Worm (Caenorhabditis elegans) whole organism, young adult: ENCODE measurements around the gene lelo-4.

Experiments
- B0035.1 ChIP-seq: sonication (generic microtip); optimal IDR thresholded peaks from 2 replicates; lab custom pipeline; 2016; ENCODE audit warnings: missing genetic modification characterization, mild to moderate bottlenecking, missing compliant biosample characterization, missing genotype, missing genetic modification reagents
- C17E4.6 ChIP-seq: fragments of 200-800 bp; sonication (Bioruptor generic); IDR thresholded peaks from 2 replicates; pipeline ENCODE4 v1.3.6; 2022; ENCODE audit warnings: missing genetic modification reagents, missing genetic modification characterization, missing compliant biosample characterization
- F10E7.11 ChIP-seq: sonication (generic microtip); optimal IDR thresholded peaks from 2 replicates; lab custom pipeline; 2017; ENCODE audit warnings: mild to moderate bottlenecking, missing genetic modification characterization, moderate library complexity, missing compliant biosample characterization
- F39B2.1 ChIP-seq: fragments of 200-800 bp; sonication (Bioruptor generic); IDR thresholded peaks from 2 replicates; pipeline ENCODE4 v1.3.6; 2022; ENCODE audit warnings: missing genetic modification reagents, missing genetic modification characterization, missing compliant biosample characterization
- F57A8.1 ChIP-seq: fragments of 200-800 bp; sonication (Bioruptor generic); optimal IDR thresholded peaks from 2 replicates; lab custom pipeline; 2018; ENCODE audit warnings: mild to moderate bottlenecking, missing genetic modification characterization, moderate library complexity, missing compliant biosample characterization
- K11D2.4 ChIP-seq: fragments of 200-800 bp; sonication (Bioruptor generic); IDR thresholded peaks from 2 replicates; pipeline ENCODE4 v1.3.6; 2022; ENCODE audit warnings: missing genetic modification reagents, missing genetic modification characterization, missing compliant biosample characterization
- Y53G8AR.9 ChIP-seq: fragments of 200-800 bp; sonication (Bioruptor generic); conservative IDR thresholded peaks from 2 replicates; pipeline ENCODE4 v1.3.6; 2022; ENCODE audit warnings: missing genetic modification reagents, missing genetic modification characterization, missing compliant biosample characterization
- ZK185.1 ChIP-seq: sonication (generic microtip); optimal IDR thresholded peaks from 2 replicates; lab custom pipeline; 2016; ENCODE audit warnings: mild to moderate bottlenecking, missing genetic modification characterization, missing compliant biosample characterization; ENCODE audit not compliant: poor library complexity, severe bottlenecking
- akir-1 ChIP-seq: fragments of 200-800 bp; sonication (Bioruptor generic); optimal IDR thresholded peaks from 2 replicates; lab custom pipeline; 2018; ENCODE audit warnings: mild to moderate bottlenecking, missing genetic modification characterization, moderate library complexity, missing compliant biosample characterization
- atf-7 ChIP-seq: sonication (generic microtip); optimal IDR thresholded peaks from 2 replicates; lab custom pipeline; 2017; ENCODE audit warnings: mild to moderate bottlenecking, missing genetic modification characterization, missing compliant biosample characterization
- athp-1 ChIP-seq: sonication (generic microtip); optimal IDR thresholded peaks from 2 replicates; lab custom pipeline; 2017; ENCODE audit warnings: mild to moderate bottlenecking, missing genetic modification characterization, missing compliant biosample characterization
- attf-6 ChIP-seq: fragments of 200-800 bp; sonication (Bioruptor generic); IDR thresholded peaks from 2 replicates; pipeline ENCODE4 v1.3.6; 2022; ENCODE audit warnings: missing genetic modification reagents, missing genetic modification characterization, missing compliant biosample characterization
- ceh-27 ChIP-seq: fragments of 200-800 bp; sonication (Bioruptor generic); optimal IDR thresholded peaks from 2 replicates; lab custom pipeline; 2018; ENCODE audit warnings: mild to moderate bottlenecking, missing genetic modification characterization, moderate library complexity, missing compliant biosample characterization
- ceh-40 ChIP-seq: fragments of 200-800 bp; sonication (Bioruptor generic); IDR thresholded peaks from 2 replicates; pipeline ENCODE4 v1.3.6; 2022; ENCODE audit warnings: missing genetic modification characterization, missing compliant biosample characterization
- ceh-58 ChIP-seq: fragments of 200-800 bp; sonication (Bioruptor generic); IDR thresholded peaks from 2 replicates; pipeline ENCODE4 v1.3.6; 2022; ENCODE audit warnings: missing genetic modification characterization, missing compliant biosample characterization
- dpl-1 ChIP-seq: fragments of 150-350 bp; optimal IDR thresholded peaks from 2 replicates; lab custom pipeline; 2014; ENCODE audit warnings: missing biosample characterization, missing genetic modification reagents, missing genetic modification characterization
- efl-1 ChIP-seq: fragments of 150-350 bp; optimal IDR thresholded peaks from 2 replicates; lab custom pipeline; 2014; ENCODE audit warnings: missing biosample characterization, missing genetic modification reagents, missing genetic modification characterization
- ekl-4 ChIP-seq: fragments of 200-800 bp; sonication (Bioruptor generic); IDR thresholded peaks from 2 replicates; pipeline ENCODE4 v1.3.6; 2022; ENCODE audit warnings: missing genetic modification reagents, missing genetic modification characterization, missing compliant biosample characterization
- ets-4 ChIP-seq: fragments of 200-800 bp; sonication (Bioruptor generic); optimal IDR thresholded peaks from 2 replicates; lab custom pipeline; 2018; ENCODE audit warnings: mild to moderate bottlenecking, missing genetic modification characterization, missing compliant biosample characterization
- fkh-3 ChIP-seq: sonication (generic microtip); optimal IDR thresholded peaks from 2 replicates; lab custom pipeline; 2016; ENCODE audit warnings: mild to moderate bottlenecking, missing genetic modification characterization, missing compliant biosample characterization
- gei-17 ChIP-seq: fragments of 200-800 bp; sonication (Bioruptor generic); optimal IDR thresholded peaks from 2 replicates; lab custom pipeline; 2018; ENCODE audit warnings: mild to moderate bottlenecking, missing genetic modification characterization, missing compliant biosample characterization
- hmg-20 ChIP-seq: fragments of 200-800 bp; sonication (Bioruptor generic); IDR thresholded peaks from 2 replicates; pipeline ENCODE4 v1.3.6; 2022; ENCODE audit warnings: missing genetic modification reagents, missing genetic modification characterization, missing compliant biosample characterization
- lag-1 ChIP-seq: fragments of 200-800 bp; sonication (Bioruptor generic); IDR thresholded peaks from 2 replicates; pipeline ENCODE4 v1.3.6; 2022; ENCODE audit warnings: missing genetic modification reagents, missing genetic modification characterization, missing compliant biosample characterization
- let-607 ChIP-seq, 2 experiments: fragments of 200-800 bp in 1 of 2; sonication (Bioruptor generic) in 1 of 2; sonication (generic microtip) in 1 of 2; optimal IDR thresholded peaks; 2 replicates each; lab custom pipeline; 2016 to 2018; ENCODE audit warnings: mild to moderate bottlenecking in 2 of 2, missing compliant biosample characterization in 2 of 2, missing genetic modification characterization in 2 of 2, moderate library complexity in 2 of 2, missing genotype in 1 of 2
- madf-10 ChIP-seq: sonication (generic microtip); optimal IDR thresholded peaks from 2 replicates; lab custom pipeline; 2016; ENCODE audit warnings: mild to moderate bottlenecking, missing genetic modification characterization, missing compliant biosample characterization
- madf-3 ChIP-seq: fragments of 200-800 bp; sonication (Bioruptor generic); IDR thresholded peaks from 2 replicates; pipeline ENCODE4 v1.3.6; 2022; ENCODE audit warnings: missing genetic modification reagents, missing genetic modification characterization, missing compliant biosample characterization
- madf-8 ChIP-seq: fragments of 200-800 bp; sonication (Bioruptor generic); conservative IDR thresholded peaks from 2 replicates; pipeline ENCODE4 v1.3.6; 2022; ENCODE audit warnings: missing genetic modification reagents, missing genetic modification characterization, missing compliant biosample characterization
- mel-28 ChIP-seq: sonication (generic microtip); optimal IDR thresholded peaks from 2 replicates; lab custom pipeline; 2016; ENCODE audit warnings: borderline replicate concordance, mild to moderate bottlenecking, missing genetic modification characterization, missing compliant biosample characterization
- mes-4 ChIP-seq: sonication (generic microtip); optimal IDR thresholded peaks from 2 replicates; lab custom pipeline; 2016; ENCODE audit warnings: missing genotype, missing genetic modification characterization, missing compliant biosample characterization
- nfya-2 ChIP-seq: fragments of 200-800 bp; sonication (Bioruptor generic); IDR thresholded peaks from 2 replicates; pipeline ENCODE4 v1.3.6; 2022; ENCODE audit warnings: missing genetic modification reagents, missing genetic modification characterization, missing compliant biosample characterization
- nfyb-1 ChIP-seq: fragments of 200-800 bp; sonication (Bioruptor generic); IDR thresholded peaks from 2 replicates; pipeline ENCODE4 v1.3.6; 2022; ENCODE audit warnings: missing genetic modification reagents, missing genetic modification characterization, missing compliant biosample characterization
- nhr-27 ChIP-seq: fragments of 200-800 bp; sonication (Bioruptor generic); optimal IDR thresholded peaks from 2 replicates; lab custom pipeline; 2018; ENCODE audit warnings: mild to moderate bottlenecking, missing genetic modification characterization, moderate library complexity, missing compliant biosample characterization
- nhr-80 ChIP-seq: sonication (generic microtip); optimal IDR thresholded peaks from 2 replicates; lab custom pipeline; 2016; ENCODE audit warnings: missing genetic modification characterization, missing compliant biosample characterization
- pha-4 ChIP-seq: fragments of 150-350 bp; sonication (generic microtip); optimal IDR thresholded peaks from 2 replicates; lab custom pipeline; 2014; ENCODE audit warnings: missing biosample characterization, missing genetic modification reagents, missing genetic modification characterization
- rpc-1 ChIP-seq, 2 experiments: fragments of 150-350 bp in 1 of 2; sonication (generic microtip) in 1 of 2; optimal IDR thresholded peaks; 2 replicates each; lab custom pipeline; 2014 to 2018; ENCODE audit warnings: missing biosample characterization in 1 of 2, missing genetic modification characterization in 1 of 2, missing genetic modification reagents in 1 of 2, missing genotype in 1 of 2
- sea-2 ChIP-seq: fragments of 200-800 bp; sonication (Bioruptor generic); IDR thresholded peaks from 2 replicates; pipeline ENCODE4 v1.3.6; 2022; ENCODE audit warnings: missing genetic modification characterization, missing compliant biosample characterization
- snpc-1.1 ChIP-seq: sonication (generic microtip); optimal IDR thresholded peaks from 2 replicates; lab custom pipeline; 2017; ENCODE audit warnings: missing genetic modification characterization, mild to moderate bottlenecking, missing compliant biosample characterization, antibody characterized with exemption, moderate library complexity, missing genotype, missing genetic modification reagents; ENCODE audit not compliant: insufficient read depth
- snpc-1.3 ChIP-seq: sonication (generic microtip); optimal IDR thresholded peaks from 2 replicates; lab custom pipeline; 2017; ENCODE audit warnings: missing genetic modification characterization, mild to moderate bottlenecking, missing compliant biosample characterization, antibody characterized with exemption, moderate library complexity, missing genotype, missing genetic modification reagents; ENCODE audit not compliant: insufficient read depth
- tlf-1 ChIP-seq: fragments of 200-800 bp; sonication (Bioruptor generic); optimal IDR thresholded peaks from 2 replicates; lab custom pipeline; 2018; ENCODE audit warnings: mild to moderate bottlenecking, missing genetic modification characterization, missing compliant biosample characterization
- unc-130 ChIP-seq: sonication (generic microtip); optimal IDR thresholded peaks from 2 replicates; lab custom pipeline; 2016; ENCODE audit warnings: missing genetic modification reagents, missing genetic modification characterization, missing compliant biosample characterization
- xnd-1 ChIP-seq: sonication (generic microtip); optimal IDR thresholded peaks from 2 replicates; lab custom pipeline; 2016; ENCODE audit warnings: missing genotype, missing genetic modification reagents, missing genetic modification characterization, missing compliant biosample characterization
- zfh-2 ChIP-seq: fragments of 200-800 bp; sonication (Bioruptor generic); conservative IDR thresholded peaks from 2 replicates; pipeline ENCODE4 v1.3.6; 2022; ENCODE audit warnings: missing genetic modification reagents, missing genetic modification characterization, missing compliant biosample characterization
- ztf-25 ChIP-seq: fragments of 200-800 bp; sonication (Bioruptor generic); IDR thresholded peaks from 2 replicates; pipeline ENCODE4 v1.3.6; 2022; ENCODE audit warnings: missing genetic modification reagents, missing genetic modification characterization, missing compliant biosample characterization
- ztf-28 ChIP-seq: fragments of 200-800 bp; sonication (Bioruptor generic); IDR thresholded peaks from 2 replicates; pipeline ENCODE4 v1.3.6; 2022; ENCODE audit warnings: missing genetic modification reagents, missing genetic modification characterization, missing compliant biosample characterization

The lelo-4 gene

DNA sequence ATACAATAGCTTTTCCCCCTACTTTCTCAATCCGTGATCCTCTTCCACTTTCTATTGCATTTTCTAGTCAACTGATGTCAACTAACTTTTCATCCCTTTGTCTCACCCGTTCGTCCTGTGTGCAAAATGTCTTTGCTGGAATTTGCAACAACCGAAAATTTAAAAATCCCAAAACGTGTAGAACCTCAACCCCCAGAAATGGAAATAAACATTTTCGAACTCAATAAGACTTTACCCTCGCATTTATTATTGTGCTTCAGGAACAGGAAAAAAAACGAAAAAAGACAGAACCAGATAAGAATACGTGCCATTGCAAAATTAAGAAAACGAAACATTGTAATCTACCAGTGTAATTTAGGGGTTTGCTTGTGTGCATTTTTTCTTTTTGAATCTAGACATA, 2.6 kb upstream of the lelo-4 start (continued):
- TF ChIP-seq ceh-27, result no peak

DNA sequence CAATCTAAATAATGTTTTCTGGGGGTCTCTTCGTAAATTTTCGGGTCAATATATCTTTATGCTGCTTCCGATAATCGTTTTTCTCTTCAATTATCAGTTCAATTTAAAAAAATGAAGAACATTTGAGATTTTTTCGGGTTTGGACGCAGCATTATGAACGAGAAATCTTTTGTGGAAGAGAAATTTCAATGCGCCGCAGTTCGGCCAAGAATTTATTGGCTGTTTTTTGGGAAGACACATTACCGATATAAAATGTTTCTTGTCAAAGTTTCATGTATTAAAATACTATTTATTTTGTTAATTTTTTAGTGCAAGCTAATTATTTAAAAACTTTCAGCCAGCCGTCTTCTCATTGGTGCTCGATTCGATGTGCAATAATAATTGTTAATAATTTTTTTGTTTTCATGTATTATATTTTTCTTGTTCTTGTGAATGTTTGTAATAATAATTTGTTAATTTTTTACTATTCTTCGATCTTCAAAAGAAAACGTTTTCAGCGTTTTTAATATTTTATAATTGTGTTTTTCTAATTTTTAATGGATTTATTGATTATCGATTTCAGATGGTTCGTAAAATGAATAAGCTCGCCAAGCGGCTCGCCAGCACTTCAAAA, 1.1 kb downstream of the lelo-4 start, which contains the start of the genes C18A3.10 and C18A3.3:
Gene C18A3.10, minus strand, starts transcription at position 101 of the 613 bp plus-strand sequence.
Gene C18A3.3, plus strand, starts transcription at position 563 of the 613 bp plus-strand sequence.
- no peak for TF ChIP-seq C17E4.6 (GFP tag; lab: Robert Waterston, UW)
- TF ChIP-seq sea-2 (GFP tag; lab: Robert Waterston, UW), result no peak
- TF ChIP-seq xnd-1 (tag; lab: Kevin White, UChicago), result no peak
- TF ChIP-seq ZK185.1, result no peak
- TF ChIP-seq ceh-40 (GFP tag; lab: Robert Waterston, UW), result no peak
- no peak for TF ChIP-seq atf-7 (tag; lab: Kevin White, UChicago)
- no peak for TF ChIP-seq attf-6 (GFP tag; lab: Robert Waterston, UW)
- 0 out of 2 replicates have a peak, but pooled peaks have one; percentile 28 for TF ChIP-seq madf-3
- TF ChIP-seq K11D2.4 (GFP tag; lab: Robert Waterston, UW), result no peak
- TF ChIP-seq nhr-80 (tag; lab: Kevin White, UChicago), result peak; percentile 27
- TF ChIP-seq ceh-27, result no peak
- no peak for TF ChIP-seq gei-17 (GFP tag; lab: Kevin White, UChicago)
- no peak for TF ChIP-seq hmg-20 (GFP tag; lab: Robert Waterston, UW)

DNA sequence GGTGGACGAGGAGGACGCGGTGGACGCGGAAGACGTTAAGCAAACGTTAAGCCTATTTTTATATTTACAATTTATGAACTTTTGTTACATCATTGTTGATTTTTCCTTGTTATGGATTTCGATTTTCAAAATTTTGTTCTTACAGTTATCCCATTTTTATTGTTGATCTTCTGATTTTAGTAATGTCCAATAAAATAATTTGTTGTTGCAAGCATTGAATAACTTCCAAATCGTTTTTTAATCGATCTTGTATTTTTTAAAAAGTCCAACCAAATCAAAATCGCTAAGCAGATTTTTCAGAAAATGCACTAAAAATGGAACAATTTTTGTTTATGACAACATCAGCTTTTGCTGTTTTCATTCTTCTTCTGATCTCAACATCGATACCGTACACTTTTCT, 3.1 kb downstream of the lelo-4 start, which contains the start of gene zipt-3:
Gene zipt-3, plus strand, starts transcription at position 301 of the 400 bp plus-strand sequence.
- TF ChIP-seq snpc-1.1, result no peak
- no peak for TF ChIP-seq F39B2.1 (GFP tag; lab: Robert Waterston, UW)
- TF ChIP-seq nhr-27, result no peak
- TF ChIP-seq B0035.1, result no peak
- no peak for TF ChIP-seq dpl-1 (GFP tag; lab: Kevin White, UChicago)
- TF ChIP-seq F57A8.1 (GFP tag; lab: Kevin White, UChicago), result no peak
- TF ChIP-seq zfh-2, result no peak
- TF ChIP-seq gei-17 (GFP tag; lab: Kevin White, UChicago), result no peak
- no peak for TF ChIP-seq nfyb-1 (GFP tag; lab: Robert Waterston, UW)
- no peak for TF ChIP-seq madf-8 (GFP tag; lab: Robert Waterston, UW)
- no peak for TF ChIP-seq athp-1 (tag; lab: Kevin White, UChicago)
- TF ChIP-seq efl-1 (GFP tag; lab: Kevin White, UChicago), result no peak
- no peak for TF ChIP-seq mel-28 (tag; lab: Kevin White, UChicago)
- TF ChIP-seq ztf-25 (GFP tag; lab: Robert Waterston, UW), result no peak
- no peak for TF ChIP-seq unc-130 (GFP tag; lab: Kevin White, UChicago)
- no peak for TF ChIP-seq akir-1 (GFP tag; lab: Kevin White, UChicago)
- no peak for TF ChIP-seq tlf-1 (GFP tag; lab: Kevin White, UChicago)
- TF ChIP-seq madf-10 (tag; lab: Kevin White, UChicago), result no peak
- no peak for TF ChIP-seq ceh-58 (GFP tag; lab: Robert Waterston, UW)
- no peak for TF ChIP-seq ekl-4 (GFP tag; lab: Robert Waterston, UW)

DNA sequence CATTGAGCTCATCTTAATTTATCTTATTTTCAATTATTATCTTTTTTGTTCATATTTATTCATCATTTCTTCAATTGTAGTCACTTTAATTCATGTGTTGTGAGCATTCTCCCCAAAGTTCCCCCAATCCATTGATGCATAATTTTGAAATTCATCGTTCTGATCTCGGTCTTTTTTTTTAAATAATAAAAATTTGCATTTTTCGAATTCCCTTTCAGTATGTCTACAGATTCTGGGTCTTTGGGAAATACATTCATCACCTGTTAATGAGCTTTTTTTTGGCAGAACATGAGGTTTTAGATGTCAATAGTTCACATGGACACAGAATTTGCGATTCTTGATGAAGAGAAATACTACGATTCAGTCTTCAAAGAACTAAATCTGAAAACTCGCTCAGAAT, 5.1 kb downstream of the lelo-4 start, which contains the start of gene damt-1:
Gene damt-1, plus strand, starts transcription at position 301 of the 400 bp plus-strand sequence.
- no peak for TF ChIP-seq fkh-3 (tag; lab: Kevin White, UChicago)
- no peak for TF ChIP-seq Y53G8AR.9 (GFP tag; lab: Robert Waterston, UW)
- no peak for TF ChIP-seq lag-1 (GFP tag; lab: Robert Waterston, UW)
- no peak for TF ChIP-seq pha-4 (tag; lab: Kevin White, UChicago)
- TF ChIP-seq nfya-2 (GFP tag; lab: Robert Waterston, UW), result no peak
- TF ChIP-seq ztf-28, result no peak
- TF ChIP-seq F10E7.11, result no peak
- TF ChIP-seq rpc-1 (optimal IDR thresholded peaks at IDR 0.05; lab: Kevin White, UChicago), result no peak
- TF ChIP-seq rpc-1 (tag; optimal IDR thresholded peaks at IDR 0.05; lab: Kevin White, UChicago), result no peak
- no peak for TF ChIP-seq mes-4 (tag; lab: Kevin White, UChicago)
- no peak for TF ChIP-seq let-607 (tag; optimal IDR thresholded peaks at IDR 0.05; lab: Kevin White, UChicago)
- no peak for TF ChIP-seq snpc-1.3
- TF ChIP-seq ets-4 (GFP tag; lab: Kevin White, UChicago), result no peak
